Fruit fly (Drosophila melanogaster) whole organism: ENCODE results near the gene Dnali1.

ENCODE experiments used
- CG8478 ChIP-seq: fragments of >200 bp; optimal IDR thresholded peaks from 2 replicates; lab custom pipeline; 2018; ENCODE audit warnings: inconsistent platforms
- Dll ChIP-seq: fragments of >200 bp; optimal IDR thresholded peaks from 2 replicates; lab custom pipeline; 2017
- EcR ChIP-seq, 2 experiments: fragments of >200 bp; optimal IDR thresholded peaks; 2 replicates each; lab custom pipeline; 2017; ENCODE audit warnings: missing biosample characterization in 2 of 2, missing genetic modification characterization in 2 of 2, missing genetic modification reagents in 2 of 2
- pan ChIP-seq: fragments of >200 bp; optimal IDR thresholded peaks from 2 replicates; lab custom pipeline; 2017
- usp ChIP-seq: fragments of >200 bp; optimal IDR thresholded peaks from 2 replicates; lab custom pipeline; 2017; ENCODE audit warnings: missing biosample characterization, missing genetic modification characterization, mixed read lengths

dm6 chr3R:11876750-11877149 lies 16.3 kb downstream of the Dnali1 start:
- no peak for TF ChIP-seq Dll (lab: Kevin White, UChicago)
- TF ChIP-seq CG8478 (lab: Kevin White, UChicago): no peak
- no peak for TF ChIP-seq usp
- no peak for TF ChIP-seq pan (lab: Kevin White, UChicago)
- TF ChIP-seq EcR (GFP tag; optimal IDR thresholded peaks at IDR 0.05; lab: Kevin White, UChicago): no peak
